3 fruit fly cellular contexts compared by ENCODE assay signal in the genomic region with DNA sequence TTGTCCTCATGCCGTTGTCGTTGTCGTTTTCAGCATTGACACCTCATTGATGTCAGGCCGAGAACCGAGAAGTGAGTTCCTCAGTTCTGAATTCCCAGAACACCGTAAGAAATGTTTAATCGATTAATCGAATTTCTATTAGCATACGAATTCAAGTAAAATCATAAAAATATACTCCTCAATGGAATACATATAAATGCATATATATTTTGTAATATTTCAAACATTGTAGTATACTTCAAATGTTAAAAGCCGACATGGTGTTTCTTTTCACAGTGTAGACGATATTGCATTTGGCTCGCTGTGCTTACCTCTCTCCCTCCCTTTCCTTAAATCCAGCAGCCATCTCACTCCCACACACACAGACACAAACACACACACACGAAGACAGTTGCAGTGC.
TF ChIP-seq lines count a peak whose summit lies in the region.

No protein-coding gene starts in this region.

- TF ChIP-seq CTCF in whole organism, embryonic (GFP tag; optimal IDR thresholded peaks at IDR 0.05; lab: Kevin White, UChicago), result no peak

TF ChIP-seq in whole organism, embryonic, 481 proteins besides CTCF, POLR2A, EP300 and RAD21:
- TF ChIP-seq trem (tag; optimal IDR thresholded peaks at IDR 0.05; lab: Kevin White, UChicago) (peak; percentile 38), zen (tag; optimal IDR thresholded peaks at IDR 0.05; lab: Kevin White, UChicago) (peak; percentile 63), lab (GFP tag; optimal IDR thresholded peaks at IDR 0.05; lab: Kevin White, UChicago) (peak; percentile 7), fd96Cb (tag; optimal IDR thresholded peaks at IDR 0.05; lab: Kevin White, UChicago) (peak; percentile 47), CG1792 (GFP tag; optimal IDR thresholded peaks at IDR 0.05; lab: Kevin White, UChicago) (no peak), CG10959 (GFP tag; IDR thresholded peaks at IDR 0.05; lab: Robert Waterston, UW) (peak; percentile 23; the same call in 1 of the 2 replicates), sens (GFP tag; lab: Kevin White, UChicago) (peak; percentile 10), Gug (GFP tag; IDR thresholded peaks at IDR 0.05; lab: Robert Waterston, UW) (no peak), row (GFP tag; IDR thresholded peaks at IDR 0.05; lab: Robert Waterston, UW) (peak; percentile 25; the same call in 2 of the 3 replicates), CG32767 (GFP tag; IDR thresholded peaks at IDR 0.05; lab: Robert Waterston, UW) (no peak), CG17359 (tag; optimal IDR thresholded peaks at IDR 0.05; lab: Kevin White, UChicago) (peak; percentile 11), nmo (GFP tag; optimal IDR thresholded peaks at IDR 0.05; lab: Kevin White, UChicago) (no peak), D19A (tag; optimal IDR thresholded peaks at IDR 0.05; lab: Kevin White, UChicago) (peak; percentile 18), CG2678 (tag; optimal IDR thresholded peaks at IDR 0.05; lab: Kevin White, UChicago) (peak; percentile 23), CG9727 (GFP tag; optimal IDR thresholded peaks at IDR 0.05; lab: Kevin White, UChicago) (peak; percentile 46), CG14710 (tag; optimal IDR thresholded peaks at IDR 0.05; lab: Kevin White, UChicago) (peak; percentile 50), CG10979 (tag; optimal IDR thresholded peaks at IDR 0.05; lab: Kevin White, UChicago) (peak; percentile 75), Blimp-1 (GFP tag; optimal IDR thresholded peaks at IDR 0.05; lab: Kevin White, UChicago) (peak; percentile 62), Spps (tag; optimal IDR thresholded peaks at IDR 0.05; lab: Kevin White, UChicago) (peak; percentile 6), CG8388 (GFP tag; optimal IDR thresholded peaks at IDR 0.05; lab: Kevin White, UChicago) (peak; percentile 26), bab2 (GFP tag; optimal IDR thresholded peaks at IDR 0.05; lab: Kevin White, UChicago) (no peak), phol (tag; optimal IDR thresholded peaks at IDR 0.05; lab: Kevin White, UChicago) (peak; percentile 54), CG10267 (tag; optimal IDR thresholded peaks at IDR 0.05; lab: Kevin White, UChicago) (peak; percentile 41), Dbx (GFP tag; IDR thresholded peaks at IDR 0.05; lab: Robert Waterston, UW) (no peak), bsh (GFP tag; optimal IDR thresholded peaks at IDR 0.05; lab: Kevin White, UChicago) (peak in 1 of 2 experiments; percentile 76)

TF ChIP-seq in whole organism, prepupa, 60 proteins besides CTCF, POLR2A, EP300 and RAD21:
- TF ChIP-seq CG10669 (GFP tag; optimal IDR thresholded peaks at IDR 0.05; lab: Kevin White, UChicago) (peak; percentile 8), fd59A (GFP tag; optimal IDR thresholded peaks at IDR 0.05; lab: Kevin White, UChicago) (no peak)
TF ChIP-seq in whole organism, prepupa: peak in this region for 1.

TF ChIP-seq in whole organism, pupa, 21 proteins besides CTCF, POLR2A, EP300 and RAD21:
- TF ChIP-seq CG14655 (GFP tag; optimal IDR thresholded peaks at IDR 0.05; lab: Kevin White, UChicago) (no peak), CG12605 (GFP tag; IDR thresholded peaks at IDR 0.05; lab: Robert Waterston, UW) (no peak), Ets98B (GFP tag; IDR thresholded peaks at IDR 0.05; lab: Robert Waterston, UW) (no peak), CG8159 (tag; optimal IDR thresholded peaks at IDR 0.05; lab: Kevin White, UChicago) (peak; percentile 24), CG17806 (tag; optimal IDR thresholded peaks at IDR 0.05; lab: Kevin White, UChicago) (peak; percentile 19)

Comparison
In these comparisons a context has a peak if more than half of its experiments do, and no peak if none do; other contexts are left out.
1. Of the 7 proteins assayed by ChIP-seq in both whole organism, embryonic and whole organism, prepupa: peak only in whole organism, embryonic: Blimp-1; only in whole organism, prepupa: none; in both: none; in neither: 6.